Worm (Caenorhabditis elegans): ENCODE data around the gene C29F9.9.

Gene C29F9.9

ce11 chrIII:66160-66559 lies 32.6 kb downstream of the C29F9.9 start, which contains the start of gene pck-1 (continued):
- TF ChIP-seq dve-1 (tag; optimal IDR thresholded peaks at IDR 0.05; ENCODE audit: insufficient read depth) = no peak

- peak in 1 of 2 experiments; percentile 49 for TF ChIP-seq unc-62 (GFP tag; optimal IDR thresholded peaks at IDR 0.05 in 1 of 2)
- TF ChIP-seq unc-62 (tag; optimal IDR thresholded peaks at IDR 0.05) = no peak
- peak in 1 of 2 experiments; percentile 28 for TF ChIP-seq daf-16 (GFP tag; optimal IDR thresholded peaks at IDR 0.05)
- no peak for TF ChIP-seq daf-16 (tag; optimal IDR thresholded peaks at IDR 0.05)
- no peak for TF ChIP-seq ceh-20 (GFP tag; IDR thresholded peaks at IDR 0.05)
- TF ChIP-seq hlh-30 (tag; optimal IDR thresholded peaks at IDR 0.05; ENCODE audit: insufficient read depth) = peak; percentile 1
- peak; percentile 46 for TF ChIP-seq aha-1 (tag)
- TF ChIP-seq lsy-2 (tag; optimal IDR thresholded peaks at IDR 0.05) = no peak
Measured at ce11 chrIII:65626-65937, 33.1 kb downstream of the C29F9.9 start.

ce11 chrIII:64747-65625 lies 33.7 kb downstream of the C29F9.9 start:
- TF ChIP-seq set-16 (GFP tag; IDR thresholded peaks at IDR 0.05) = peak; percentile 53; the same call in 1 of the 2 replicates
- no peak for TF ChIP-seq daf-12 (tag; optimal IDR thresholded peaks at IDR 0.05)
- TF ChIP-seq mdt-29 (GFP tag; IDR thresholded peaks at IDR 0.05) = 0 out of 2 replicates have a peak, but pooled peaks have one; percentile 25
- TF ChIP-seq nhr-25 (tag; optimal IDR thresholded peaks at IDR 0.05; ENCODE audit: borderline replicate concordance, insufficient read depth) = peak; percentile 26
- no peak for TF ChIP-seq nhr-77 (tag; optimal IDR thresholded peaks at IDR 0.05)
- TF ChIP-seq mep-1 (tag; optimal IDR thresholded peaks at IDR 0.05) = no peak
- TF ChIP-seq lin-39 (tag; optimal IDR thresholded peaks at IDR 0.05) = no peak
- no peak for TF ChIP-seq lin-29 (GFP tag; IDR thresholded peaks at IDR 0.05)
- no peak for TF ChIP-seq lir-3 (tag; optimal IDR thresholded peaks at IDR 0.05)
- TF ChIP-seq ceh-44 (GFP tag; IDR thresholded peaks at IDR 0.05) = no peak
- TF ChIP-seq zfp-3 (GFP tag; conservative IDR thresholded peaks at IDR 0.05) = no peak; the same call in 1 of the 2 replicates
- TF ChIP-seq madf-5 (GFP tag; IDR thresholded peaks at IDR 0.05) = 0 out of 4 replicates have a peak, but pooled peaks of 1 of the 2 experiments have one; percentile 5
- no peak for TF ChIP-seq D1046.2 (GFP tag; IDR thresholded peaks at IDR 0.05)
- no peak for TF ChIP-seq lin-1 (GFP tag; IDR thresholded peaks at IDR 0.05)
- peak in 1 of 2 experiments; percentile 14 for TF ChIP-seq lsy-2 (tag; optimal IDR thresholded peaks at IDR 0.05)
- no peak for TF ChIP-seq nhr-10 (tag; optimal IDR thresholded peaks at IDR 0.05)
- TF ChIP-seq skn-1 (tag; optimal IDR thresholded peaks at IDR 0.05) = no peak
- no peak for TF ChIP-seq tag-97 (GFP tag; IDR thresholded peaks at IDR 0.05)
- TF ChIP-seq saeg-2 (GFP tag; IDR thresholded peaks at IDR 0.05) = no peak
- no peak for TF ChIP-seq snpc-1.2 (GFP tag; IDR thresholded peaks at IDR 0.05)
- TF ChIP-seq zfp-2 (tag; optimal IDR thresholded peaks at IDR 0.05) = no peak
- TF ChIP-seq dpl-1 (GFP tag; optimal IDR thresholded peaks at IDR 0.05) = no peak
- no peak for TF ChIP-seq nhr-11 (tag; optimal IDR thresholded peaks at IDR 0.05)
- no peak for TF ChIP-seq zip-11 (GFP tag; IDR thresholded peaks at IDR 0.05)
- no peak for TF ChIP-seq lin-15B (tag; optimal IDR thresholded peaks at IDR 0.05)
- TF ChIP-seq nhr-28 (tag; optimal IDR thresholded peaks at IDR 0.05) = peak; percentile 7
- peak; percentile 98 for TF ChIP-seq aha-1 (tag)
- TF ChIP-seq php-3 (GFP tag; IDR thresholded peaks at IDR 0.05) = no peak
- TF ChIP-seq ama-1 (optimal IDR thresholded peaks at IDR 0.05) = peak; percentile 60
- no peak for TF ChIP-seq ceh-32 (tag; optimal IDR thresholded peaks at IDR 0.05; ENCODE audit: poor library complexity)
- 0 out of 2 replicates have a peak, but pooled peaks have one; percentile 2 for TF ChIP-seq arid-1 (GFP tag; conservative IDR thresholded peaks at IDR 0.05)
- peak; percentile 31; the same call in 1 of the 2 replicates for TF ChIP-seq hmg-1.1 (GFP tag; IDR thresholded peaks at IDR 0.05)

Data from whole organism, L4 larva.